Worm (Caenorhabditis elegans): Measurements from ENCODE around the gene srsx-27.

DNA sequence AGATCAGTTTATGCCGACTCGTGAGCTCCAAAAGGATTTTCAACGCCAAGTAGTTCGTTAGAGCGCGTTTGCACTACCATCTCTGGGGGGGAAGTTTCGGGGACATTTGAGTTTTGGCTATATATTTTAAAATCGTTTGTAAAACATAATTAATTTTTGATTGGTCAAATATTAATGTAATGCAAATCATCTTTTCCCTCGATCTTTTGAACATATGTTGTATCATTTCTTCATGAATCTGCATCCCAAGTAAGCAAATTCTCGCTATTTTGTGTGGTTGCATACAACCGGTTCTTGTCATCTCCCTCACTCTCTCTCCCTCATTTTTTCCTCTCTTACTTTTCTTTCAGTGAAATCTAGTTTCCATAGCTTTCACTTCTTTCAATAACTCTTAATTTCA lies 28.3 kb downstream of the srsx-27 start:
- peak; percentile 46 for TF ChIP-seq cog-1 (tag; optimal IDR thresholded peaks at IDR 0.05)
- TF ChIP-seq flt-1 (GFP tag; IDR thresholded peaks at IDR 0.05): no peak
- no peak for TF ChIP-seq T22C8.4 (GFP tag; IDR thresholded peaks at IDR 0.05)
- TF ChIP-seq tab-1 (GFP tag; IDR thresholded peaks at IDR 0.05): no peak
- no peak for TF ChIP-seq ztf-23 (GFP tag; IDR thresholded peaks at IDR 0.05)
